Worm (Caenorhabditis elegans): ENCODE data around the gene ddr-2.

DNA sequence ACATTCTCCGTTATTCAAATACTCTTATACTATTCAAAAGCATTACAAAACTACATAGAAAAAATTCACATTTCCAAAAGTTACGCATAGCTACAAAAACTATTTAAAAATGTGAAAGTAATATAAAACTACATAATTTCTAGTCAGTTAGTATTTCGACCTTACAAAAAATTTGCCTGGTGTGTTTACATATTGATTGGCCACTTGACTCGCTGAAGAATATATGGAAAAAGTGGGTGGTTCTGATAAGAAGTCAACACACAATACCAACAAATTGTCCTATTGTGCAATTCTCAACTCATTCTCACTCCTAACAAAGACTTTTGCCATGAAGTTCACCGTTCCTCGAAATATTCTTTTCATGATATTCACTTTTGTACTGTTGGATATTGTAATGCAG lies 16.5 kb upstream of the ddr-2 start, which contains the start of gene K09C4.1:
- TF ChIP-seq daf-12 (tag; optimal IDR thresholded peaks at IDR 0.05) (no peak), nhr-28 (tag; optimal IDR thresholded peaks at IDR 0.05) (no peak), ama-1 (optimal IDR thresholded peaks at IDR 0.05) (no peak), nhr-12 (tag; optimal IDR thresholded peaks at IDR 0.05) (no peak)
